Fruit fly (Drosophila melanogaster): Measurements from ENCODE around the gene Doc3.

Gene Doc3

dm6 chr3L:8997686-8998239 lies 7.2 kb upstream of the Doc3 start, which contains the start of the genes smg and CG5087 (continued):
- TF ChIP-seq Deaf1 (tag; optimal IDR thresholded peaks at IDR 0.05): peak; percentile 10
- TF ChIP-seq tna (GFP tag; IDR thresholded peaks at IDR 0.05; ENCODE audit: partially characterized antibody): peak; percentile 53; the same call in 1 of the 2 replicates
- TF ChIP-seq Sox102F (GFP tag; optimal IDR thresholded peaks at IDR 0.05): no peak
- no peak for TF ChIP-seq CG7357 (GFP tag; IDR thresholded peaks at IDR 0.05)
- no peak for TF ChIP-seq CG4820 (GFP tag; optimal IDR thresholded peaks at IDR 0.05)
- no peak for TF ChIP-seq CG11695 (GFP tag; IDR thresholded peaks at IDR 0.05)
- peak; percentile 55 for TF ChIP-seq row (GFP tag; IDR thresholded peaks at IDR 0.05)
- TF ChIP-seq Chrac-16 (GFP tag; optimal IDR thresholded peaks at IDR 0.05): peak; percentile 7
- TF ChIP-seq en (GFP tag; optimal IDR thresholded peaks at IDR 0.05): no peak
- peak; percentile 55 for TF ChIP-seq CG3163 (GFP tag; optimal IDR thresholded peaks at IDR 0.05)
- TF ChIP-seq Hmx (GFP tag; optimal IDR thresholded peaks at IDR 0.05): no peak
- peak; percentile 16 for TF ChIP-seq Bteb2 (GFP tag; optimal IDR thresholded peaks at IDR 0.05)
- TF ChIP-seq CG10209 (GFP tag; optimal IDR thresholded peaks at IDR 0.05): no peak
- TF ChIP-seq B-H2 (GFP tag; optimal IDR thresholded peaks at IDR 0.05): peak; percentile 64
- peak; percentile 6 for TF ChIP-seq salm (tag; optimal IDR thresholded peaks at IDR 0.05)
- no peak for TF ChIP-seq pfk (GFP tag; optimal IDR thresholded peaks at IDR 0.05)
- no peak for TF ChIP-seq grn (GFP tag; optimal IDR thresholded peaks at IDR 0.05)
- peak; percentile 33 for TF ChIP-seq tx (GFP tag; optimal IDR thresholded peaks at IDR 0.05)
- TF ChIP-seq CG2678 (tag; optimal IDR thresholded peaks at IDR 0.05): no peak
- TF ChIP-seq ro (GFP tag; IDR thresholded peaks at IDR 0.05): no peak
- peak; percentile 33 for TF ChIP-seq Abd-B (GFP tag; optimal IDR thresholded peaks at IDR 0.05)
- TF ChIP-seq sens-2 (GFP tag; IDR thresholded peaks at IDR 0.05): no peak
- no peak for TF ChIP-seq D19B (GFP tag; optimal IDR thresholded peaks at IDR 0.05)
- no peak for TF ChIP-seq nerfin-1 (tag; optimal IDR thresholded peaks at IDR 0.05)
- TF ChIP-seq Rx (GFP tag; IDR thresholded peaks at IDR 0.05): no peak
- peak; percentile 79 for TF ChIP-seq CG7745 (tag; optimal IDR thresholded peaks at IDR 0.05)
- TF ChIP-seq toy (GFP tag; IDR thresholded peaks at IDR 0.05): no peak
- 0 out of 2 replicates have a peak, but pooled peaks have one; percentile 23 for TF ChIP-seq sisA (GFP tag; IDR thresholded peaks at IDR 0.05)
- TF ChIP-seq gcm (GFP tag; optimal IDR thresholded peaks at IDR 0.05): no peak
- TF ChIP-seq lmd (GFP tag; IDR thresholded peaks at IDR 0.05): peak; percentile 19; the same call in 1 of the 2 replicates
- no peak for TF ChIP-seq Gsc (GFP tag; IDR thresholded peaks at IDR 0.05)
- TF ChIP-seq CG14710 (tag; optimal IDR thresholded peaks at IDR 0.05): peak; percentile 83
- peak; percentile 60; the same call in 1 of the 3 replicates for TF ChIP-seq ci (GFP tag; IDR thresholded peaks at IDR 0.05)
- peak; percentile 16 for TF ChIP-seq CG10654 (GFP tag; optimal IDR thresholded peaks at IDR 0.05)
- TF ChIP-seq Pdp1 (GFP tag; optimal IDR thresholded peaks at IDR 0.05): peak in 1 of 2 experiments; percentile 67
- no peak for TF ChIP-seq gcm2 (GFP tag; optimal IDR thresholded peaks at IDR 0.05)
- peak; percentile 44 for TF ChIP-seq CG12155 (GFP tag; optimal IDR thresholded peaks at IDR 0.05)
- TF ChIP-seq gt (GFP tag; IDR thresholded peaks at IDR 0.05): no peak
- TF ChIP-seq fru (optimal IDR thresholded peaks at IDR 0.05): no peak
- TF ChIP-seq Xrp1 (GFP tag; IDR thresholded peaks at IDR 0.05): no peak
- TF ChIP-seq CG42726 (GFP tag; IDR thresholded peaks at IDR 0.05; ENCODE audit: partially characterized antibody): peak; percentile 85; the same call in 1 of the 2 replicates
- peak; percentile 70 for TF ChIP-seq ken (GFP tag; IDR thresholded peaks at IDR 0.05)
- TF ChIP-seq cas (GFP tag; IDR thresholded peaks at IDR 0.05): 0 out of 2 replicates have a peak, but pooled peaks have one; percentile 25
- no peak for TF ChIP-seq CG3726 (GFP tag; IDR thresholded peaks at IDR 0.05)
- TF ChIP-seq al (GFP tag; IDR thresholded peaks at IDR 0.05): peak; percentile 27; the same call in 1 of the 2 replicates
- TF ChIP-seq Rfx (GFP tag; IDR thresholded peaks at IDR 0.05): peak; percentile 77
- peak; percentile 14 for TF ChIP-seq NfI (GFP tag; optimal IDR thresholded peaks at IDR 0.05)
- TF ChIP-seq dpn (GFP tag; optimal IDR thresholded peaks at IDR 0.05): peak; percentile 49 to 73
- no peak for TF ChIP-seq zen2 (GFP tag; IDR thresholded peaks at IDR 0.05; ENCODE audit: partially characterized antibody)
- TF ChIP-seq zen (tag; optimal IDR thresholded peaks at IDR 0.05): peak; percentile 68
- no peak for TF ChIP-seq CG10959 (GFP tag; IDR thresholded peaks at IDR 0.05)

All from whole organism, embryonic.